Worm (Caenorhabditis elegans) whole organism, L1 larva: ENCODE results near the gene C28A5.6.
A peak's percentile ranks its signal among the peaks of the same experiment; 100 is the strongest.

Experiments
- C04F5.9 ChIP-seq: sonication (generic microtip); optimal IDR thresholded peaks from 2 replicates; lab custom pipeline; 2016; ENCODE audit warnings: missing genetic modification characterization, missing compliant biosample characterization
- C34B4.2 ChIP-seq: sonication (generic microtip); optimal IDR thresholded peaks from 2 replicates; lab custom pipeline; 2017; ENCODE audit warnings: mild to moderate bottlenecking, missing genetic modification characterization, missing compliant biosample characterization
- F16B12.6 ChIP-seq: fragments of 150-350 bp; optimal IDR thresholded peaks from 2 replicates; lab custom pipeline; 2014; ENCODE audit warnings: missing biosample characterization, missing genetic modification characterization
- Y116A8C.19 ChIP-seq: sonication (generic microtip); optimal IDR thresholded peaks from 2 replicates; lab custom pipeline; 2016; ENCODE audit warnings: missing compliant biosample characterization, missing genetic modification characterization, borderline replicate concordance
- aly-2 ChIP-seq: fragments of 150-350 bp; optimal IDR thresholded peaks from 2 replicates; lab custom pipeline; 2014; ENCODE audit warnings: missing biosample characterization, missing genetic modification characterization
- ama-1 ChIP-seq: fragments of 150-350 bp; optimal IDR thresholded peaks from 2 replicates; lab custom pipeline; 2014
- ceh-63 ChIP-seq: fragments of 200-800 bp; sonication (Bioruptor generic); optimal IDR thresholded peaks from 2 replicates; lab custom pipeline; 2018; ENCODE audit warnings: mild to moderate bottlenecking, missing genetic modification characterization, missing compliant biosample characterization
- ces-1 ChIP-seq: fragments of 150-350 bp; optimal IDR thresholded peaks from 2 replicates; lab custom pipeline; 2014; ENCODE audit warnings: missing biosample characterization, missing genetic modification reagents, missing genetic modification characterization
- dpl-1 ChIP-seq, 3 experiments: fragments of 150-350 bp in 2 of 3; sonication (generic microtip) in 1 of 3; optimal IDR thresholded peaks; 2 replicates each; lab custom pipeline; 2014 to 2017; ENCODE audit warnings: missing biosample characterization in 3 of 3, missing genetic modification characterization in 3 of 3, missing genetic modification reagents in 3 of 3
- efl-3 ChIP-seq: fragments of 200-800 bp; sonication (Bioruptor generic); optimal IDR thresholded peaks from 2 replicates; lab custom pipeline; 2018; ENCODE audit warnings: mild to moderate bottlenecking, missing genetic modification characterization, missing compliant biosample characterization
- egl-27 ChIP-seq, 2 experiments: fragments of 150-350 bp in 1 of 2; sonication (generic microtip); optimal IDR thresholded peaks; 3 replicates each; lab custom pipeline; 2017 to 2018; ENCODE audit warnings: missing biosample characterization in 2 of 2, missing genetic modification characterization in 2 of 2, missing genetic modification reagents in 2 of 2
- elt-3 ChIP-seq, 6 experiments: fragments of 150-350 bp in 1 of 6; sonication (generic microtip); optimal IDR thresholded peaks; 2 replicates each; lab custom pipeline; 2017 to 2018; ENCODE audit warnings: missing biosample characterization in 6 of 6, missing genetic modification characterization in 6 of 6, inconsistent platforms in 1 of 6
- ets-5 ChIP-seq: fragments of 200-800 bp; sonication (Bioruptor generic); IDR thresholded peaks from 2 replicates; pipeline ENCODE4 v1.3.6; 2022; ENCODE audit warnings: missing genetic modification characterization, missing compliant biosample characterization
- fkh-4 ChIP-seq: sonication (generic microtip); optimal IDR thresholded peaks from 2 replicates; lab custom pipeline; 2016; ENCODE audit warnings: missing compliant biosample characterization, missing genetic modification characterization, borderline replicate concordance
- grh-1 ChIP-seq: fragments of 200-800 bp; sonication (Bioruptor generic); IDR thresholded peaks from 2 replicates; pipeline ENCODE4 v1.3.6; 2022; ENCODE audit warnings: missing genetic modification reagents, missing genetic modification characterization, missing compliant biosample characterization
- hlh-17 ChIP-seq: fragments of 200-800 bp; sonication (Bioruptor generic); optimal IDR thresholded peaks from 2 replicates; lab custom pipeline; 2018; ENCODE audit warnings: missing genetic modification characterization, mild to moderate bottlenecking, missing compliant biosample characterization, moderate library complexity, borderline replicate concordance
- hlh-4 ChIP-seq: sonication (generic microtip); optimal IDR thresholded peaks from 2 replicates; lab custom pipeline; 2016; ENCODE audit warnings: mild to moderate bottlenecking, missing genetic modification characterization, missing compliant biosample characterization
- isw-1 ChIP-seq: fragments of 200-800 bp; sonication (Bioruptor generic); IDR thresholded peaks from 2 replicates; pipeline ENCODE4 v1.3.6; 2022; ENCODE audit warnings: missing genetic modification characterization, missing compliant biosample characterization
- lin-13 ChIP-seq: fragments of 150-350 bp; optimal IDR thresholded peaks from 2 replicates; lab custom pipeline; 2014; ENCODE audit warnings: missing biosample characterization, missing genetic modification reagents, missing genetic modification characterization
- lsy-2 ChIP-seq, 2 experiments: fragments of 150-350 bp; optimal IDR thresholded peaks; 2 replicates each; lab custom pipeline; 2014; ENCODE audit warnings: missing biosample characterization in 2 of 2, missing genetic modification characterization in 2 of 2
- mab-9 ChIP-seq: fragments of 200-800 bp; sonication (Bioruptor generic); IDR thresholded peaks from 2 replicates; pipeline ENCODE4 v1.3.6; 2022; ENCODE audit warnings: missing genetic modification reagents, missing genetic modification characterization, missing compliant biosample characterization
- mdl-1 ChIP-seq, 2 experiments: fragments of 150-350 bp; optimal IDR thresholded peaks; 2 replicates each; lab custom pipeline; 2014 to 2017; ENCODE audit warnings: missing biosample characterization in 2 of 2, missing genetic modification characterization in 2 of 2, inconsistent platforms in 1 of 2
- mef-2 ChIP-seq: fragments of 150-350 bp; optimal IDR thresholded peaks from 2 replicates; lab custom pipeline; 2014; ENCODE audit warnings: missing biosample characterization, missing genetic modification characterization
- nhr-19 ChIP-seq: fragments of 200-800 bp; sonication (Bioruptor generic); conservative IDR thresholded peaks from 2 replicates; pipeline ENCODE4 v1.3.6; 2022; ENCODE audit warnings: missing genetic modification characterization, missing compliant biosample characterization
- nhr-20 ChIP-seq: sonication (generic microtip); optimal IDR thresholded peaks from 2 replicates; lab custom pipeline; 2016; ENCODE audit warnings: mild to moderate bottlenecking, missing genetic modification characterization, missing compliant biosample characterization
- nhr-237 ChIP-seq: fragments of 150-350 bp; optimal IDR thresholded peaks from 2 replicates; lab custom pipeline; 2014; ENCODE audit warnings: missing biosample characterization, missing genetic modification characterization
- nhr-47 ChIP-seq: sonication (generic microtip); optimal IDR thresholded peaks from 2 replicates; lab custom pipeline; 2016; ENCODE audit warnings: mild to moderate bottlenecking, missing genetic modification characterization, moderate library complexity, missing compliant biosample characterization
- nhr-76 ChIP-seq: sonication (generic microtip); optimal IDR thresholded peaks from 2 replicates; lab custom pipeline; 2017; ENCODE audit warnings: missing biosample characterization, missing genetic modification characterization
- nhr-90 ChIP-seq: sonication (generic microtip); optimal IDR thresholded peaks from 2 replicates; lab custom pipeline; 2016; ENCODE audit warnings: mild to moderate bottlenecking, missing genetic modification characterization, missing compliant biosample characterization; ENCODE audit not compliant: poor library complexity
- pag-3 ChIP-seq: sonication (generic microtip); optimal IDR thresholded peaks from 2 replicates; lab custom pipeline; 2017; ENCODE audit warnings: missing genetic modification characterization, mild to moderate bottlenecking, missing compliant biosample characterization, antibody characterized with exemption, borderline replicate concordance; ENCODE audit not compliant: insufficient read depth
- rnt-1 ChIP-seq: sonication (generic microtip); optimal IDR thresholded peaks from 2 replicates; lab custom pipeline; 2016; ENCODE audit warnings: mild to moderate bottlenecking, missing genetic modification characterization, moderate library complexity, missing compliant biosample characterization
- snpc-4 ChIP-seq: fragments of 150-350 bp; optimal IDR thresholded peaks from 2 replicates; lab custom pipeline; 2014; ENCODE audit warnings: missing biosample characterization, missing genetic modification characterization
- snu-23 ChIP-seq: sonication (generic microtip); optimal IDR thresholded peaks from 2 replicates; lab custom pipeline; 2016; ENCODE audit warnings: missing genetic modification characterization, missing compliant biosample characterization
- sox-4 ChIP-seq: sonication (generic microtip); optimal IDR thresholded peaks from 2 replicates; lab custom pipeline; 2016; ENCODE audit warnings: missing genetic modification characterization, missing compliant biosample characterization
- sptf-1 ChIP-seq: fragments of 150-350 bp; optimal IDR thresholded peaks from 2 replicates; lab custom pipeline; 2014; ENCODE audit warnings: missing biosample characterization, missing genetic modification characterization
- sup-37 ChIP-seq: fragments of 200-800 bp; sonication (Bioruptor generic); optimal IDR thresholded peaks from 2 replicates; lab custom pipeline; 2018; ENCODE audit warnings: mild to moderate bottlenecking, missing genetic modification characterization, missing compliant biosample characterization
- swsn-7 ChIP-seq: sonication (generic microtip); optimal IDR thresholded peaks from 2 replicates; lab custom pipeline; 2016; ENCODE audit warnings: missing genetic modification characterization, missing compliant biosample characterization
- unc-130 ChIP-seq: fragments of 150-350 bp; optimal IDR thresholded peaks from 2 replicates; lab custom pipeline; 2017; ENCODE audit warnings: missing biosample characterization, missing genetic modification characterization, inconsistent platforms
- unc-62 ChIP-seq: fragments of 150-350 bp; optimal IDR thresholded peaks from 2 replicates; lab custom pipeline; 2014; ENCODE audit warnings: missing biosample characterization, missing genetic modification reagents, missing genetic modification characterization
- unc-86 ChIP-seq: sonication (generic microtip); optimal IDR thresholded peaks from 2 replicates; lab custom pipeline; 2016; ENCODE audit warnings: missing genetic modification characterization, missing compliant biosample characterization
- ztf-11 ChIP-seq, 2 experiments: sonication (generic microtip); optimal IDR thresholded peaks; 2 replicates each; lab custom pipeline; 2016 to 2017; ENCODE audit warnings: missing genetic modification characterization in 2 of 2, missing biosample characterization in 1 of 2, missing compliant biosample characterization in 1 of 2
- ztf-4 ChIP-seq: fragments of 150-350 bp; optimal IDR thresholded peaks from 2 replicates; lab custom pipeline; 2014; ENCODE audit warnings: missing biosample characterization, missing genetic modification characterization

Gene C28A5.6

ce11 chrIII:4470793-4471192 is 41.5 kb upstream of the C28A5.6 start (continued):
- TF ChIP-seq swsn-7 (peak; percentile 62), hlh-4 (tag; lab: Kevin White, UChicago) (no peak), ztf-11 (tag; optimal IDR thresholded peaks at IDR 0.05; lab: Kevin White, UChicago) (peak in 1 of 2 experiments; percentile 21), ama-1 (lab: Kevin White, UChicago) (no peak), rnt-1 (tag; lab: Kevin White, UChicago) (peak; percentile 50), mab-9 (no peak), ces-1 (no peak), egl-27 (tag; optimal IDR thresholded peaks at IDR 0.05; lab: Kevin White, UChicago) (no peak), nhr-237 (tag; lab: Kevin White, UChicago) (no peak), nhr-19 (GFP tag; lab: Robert Waterston, UW) (peak; percentile 57), hlh-17 (no peak), snpc-4 (tag; lab: Kevin White, UChicago) (no peak), F16B12.6 (tag; lab: Kevin White, UChicago) (no peak), nhr-20 (tag; lab: Kevin White, UChicago) (peak; percentile 53), lin-13 (GFP tag; lab: Kevin White, UChicago) (no peak), sup-37 (GFP tag; lab: Kevin White, UChicago) (no peak), dpl-1 (GFP tag; optimal IDR thresholded peaks at IDR 0.05; lab: Kevin White, UChicago) (peak in 2 of 3 experiments; percentile 33 to 52), pag-3 (tag; lab: Kevin White, UChicago) (no peak), aly-2 (tag; lab: Kevin White, UChicago) (no peak), C34B4.2 (tag; lab: Kevin White, UChicago) (no peak), elt-3 (tag; optimal IDR thresholded peaks at IDR 0.05; lab: Kevin White, UChicago) (peak in 1 of 6 experiments; percentile 50), nhr-76 (tag; lab: Kevin White, UChicago) (no peak), unc-62 (GFP tag; lab: Kevin White, UChicago) (no peak), ztf-4 (tag; lab: Kevin White, UChicago) (peak; percentile 53), ets-5 (GFP tag; lab: Robert Waterston, UW) (no peak), Y116A8C.19 (tag; lab: Kevin White, UChicago) (no peak), lsy-2 (tag; optimal IDR thresholded peaks at IDR 0.05; lab: Kevin White, UChicago) (peak; percentile 73 to 79), C04F5.9 (tag; lab: Kevin White, UChicago) (no peak), mef-2 (tag; lab: Kevin White, UChicago) (no peak), nhr-90 (peak; percentile 58), ceh-63 (GFP tag; lab: Kevin White, UChicago) (no peak), grh-1 (GFP tag; lab: Robert Waterston, UW) (peak; percentile 16; the same call in 1 of the 2 replicates), unc-86 (tag; lab: Kevin White, UChicago) (peak; percentile 45), nhr-47 (peak; percentile 71), sox-4 (tag; lab: Kevin White, UChicago) (no peak), unc-130 (tag; lab: Kevin White, UChicago) (no peak), mdl-1 (tag; optimal IDR thresholded peaks at IDR 0.05; lab: Kevin White, UChicago) (peak in 1 of 2 experiments; percentile 34), snu-23 (peak; percentile 82), efl-3 (GFP tag; lab: Kevin White, UChicago) (peak; percentile 28), sptf-1 (tag; lab: Kevin White, UChicago) (no peak), fkh-4 (tag; lab: Kevin White, UChicago) (no peak), isw-1 (GFP tag; lab: Robert Waterston, UW) (no peak; the same call in 1 of the 2 replicates)

- no peak for TF ChIP-seq F16B12.6 (tag; lab: Kevin White, UChicago)
Measured at ce11 chrIII:4468812-4469211, 39.5 kb upstream of the C28A5.6 start, which contains the start of gene mstr-2. Gene mstr-2, plus strand, starts transcription at chrIII:4469112.
